Fruit fly (Drosophila melanogaster): ENCODE data around the gene CG5167.

The CG5167 gene

DNA sequence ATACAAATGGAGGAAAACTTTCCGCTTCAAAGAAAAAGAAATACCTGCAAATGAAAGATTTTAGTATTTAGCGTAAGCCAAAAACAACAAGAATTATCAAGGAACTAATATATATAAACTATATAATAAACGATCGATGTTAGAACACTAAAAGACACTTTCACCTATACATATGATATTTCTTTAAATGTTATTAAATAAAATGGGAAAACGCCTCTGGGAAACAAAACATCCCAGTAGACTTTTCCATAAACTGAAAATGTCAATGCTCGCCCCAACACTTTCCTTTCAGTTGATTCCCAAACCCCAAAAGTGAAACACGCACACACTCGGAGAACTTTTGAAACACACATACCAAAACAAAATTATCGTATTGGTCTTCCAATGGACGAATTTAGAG, 41.0 kb downstream of the CG5167 start, which contains the start of gene vrs:
vrs (plus strand) TSS at position 301 of the 400 bp plus-strand sequence.
- TF ChIP-seq tap (tag; optimal IDR thresholded peaks at IDR 0.05): no peak
- TF ChIP-seq CG31388 (GFP tag; optimal IDR thresholded peaks at IDR 0.05): no peak
- no peak for TF ChIP-seq run (tag; optimal IDR thresholded peaks at IDR 0.05)

DNA sequence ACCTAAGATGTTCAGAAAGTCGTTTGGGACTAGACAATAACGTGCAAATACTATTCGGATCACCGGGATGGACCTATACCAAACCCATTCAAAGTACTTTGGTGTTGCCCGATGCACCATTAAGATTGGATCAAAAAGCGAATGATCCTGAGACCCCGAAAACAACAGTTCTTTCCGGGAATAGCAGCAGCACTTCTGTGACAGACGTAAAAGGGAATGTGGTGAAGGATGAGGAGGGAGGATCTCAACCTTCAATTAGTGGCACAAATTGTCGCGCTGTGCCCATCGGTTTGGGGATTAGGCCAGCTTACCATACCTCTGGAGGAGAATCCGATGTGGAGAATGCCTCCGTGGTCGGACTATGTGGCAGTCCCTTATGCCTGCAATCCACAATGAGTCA, 42.0 kb downstream of the CG5167 start:
- TF ChIP-seq Ets65A (GFP tag) (peak; percentile 92), NFAT (GFP tag; IDR thresholded peaks at IDR 0.05) (no peak)

DNA sequence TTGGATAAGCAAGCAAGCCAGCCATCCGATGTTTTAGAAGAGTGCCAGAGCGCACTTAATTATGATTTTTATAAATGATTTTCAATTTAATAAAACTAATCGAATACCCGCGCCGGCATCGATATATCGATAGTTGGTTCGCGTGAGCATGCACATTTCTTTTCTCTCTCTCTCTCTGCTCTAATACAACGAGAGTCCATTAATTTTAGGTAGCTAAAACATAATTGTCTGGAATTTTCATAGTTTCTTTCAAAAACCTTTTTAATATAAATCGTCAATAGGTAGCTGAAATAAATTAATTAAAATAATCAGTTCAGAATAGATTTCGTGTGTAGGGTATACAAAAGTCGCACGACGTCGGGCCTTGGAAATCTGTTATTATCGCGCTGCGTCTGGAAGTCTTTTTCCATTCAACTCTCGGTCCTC, 42.6 kb downstream of the CG5167 start, which contains the start of gene CG18549:
CG18549 (plus strand) TSS at position 408 of the 426 bp plus-strand sequence.
- TF ChIP-seq CG42726 (GFP tag; IDR thresholded peaks at IDR 0.05; ENCODE audit: partially characterized antibody) (peak; percentile 5; the same call in 1 of the 2 replicates), sd (tag; optimal IDR thresholded peaks at IDR 0.05) (peak; percentile 98), CG17186 (GFP tag; optimal IDR thresholded peaks at IDR 0.05) (peak; percentile 96), CG3726 (GFP tag; IDR thresholded peaks at IDR 0.05) (peak; percentile 100), gem (tag; optimal IDR thresholded peaks at IDR 0.05) (peak; percentile 100), CG12391 (tag; optimal IDR thresholded peaks at IDR 0.05) (peak; percentile 100), chn (GFP tag; optimal IDR thresholded peaks at IDR 0.05) (peak; percentile 100), Drgx (GFP tag; IDR thresholded peaks at IDR 0.05) (peak; percentile 100), Hr78 (GFP tag; optimal IDR thresholded peaks at IDR 0.05) (peak in 1 of 2 experiments; percentile 99), CG1832 (GFP tag; optimal IDR thresholded peaks at IDR 0.05) (no peak), klu (GFP tag; IDR thresholded peaks at IDR 0.05) (peak; percentile 99), sc (optimal IDR thresholded peaks at IDR 0.05) (no peak), sc (GFP tag; optimal IDR thresholded peaks at IDR 0.05) (peak; percentile 100), CG10431 (GFP tag; optimal IDR thresholded peaks at IDR 0.05) (peak; percentile 99), CG4730 (GFP tag; IDR thresholded peaks at IDR 0.05) (peak; percentile 100), pita (GFP tag; optimal IDR thresholded peaks at IDR 0.05) (no peak), CG6791 (GFP tag; IDR thresholded peaks at IDR 0.05; ENCODE audit: partially characterized antibody) (peak; percentile 81), D (optimal IDR thresholded peaks at IDR 0.05) (no peak), D (GFP tag; optimal IDR thresholded peaks at IDR 0.05) (peak; percentile 100), run (tag; optimal IDR thresholded peaks at IDR 0.05) (peak; percentile 100), da (GFP tag; optimal IDR thresholded peaks at IDR 0.05) (peak; percentile 97), bigmax (GFP tag; optimal IDR thresholded peaks at IDR 0.05) (peak; percentile 88), CG9817 (tag; optimal IDR thresholded peaks at IDR 0.05) (peak; percentile 100), CG11723 (GFP tag; optimal IDR thresholded peaks at IDR 0.05) (peak; percentile 99), Opbp (GFP tag; IDR thresholded peaks at IDR 0.05; ENCODE audit: partially characterized antibody) (peak; percentile 82), Dfd (GFP tag; optimal IDR thresholded peaks at IDR 0.05) (no peak), chm (GFP tag; IDR thresholded peaks at IDR 0.05) (peak; percentile 100), ind (GFP tag; optimal IDR thresholded peaks at IDR 0.05) (peak; percentile 99), CG17568 (GFP tag; optimal IDR thresholded peaks at IDR 0.05) (peak; percentile 100), ash1 (GFP tag; optimal IDR thresholded peaks at IDR 0.05) (peak; percentile 98), dimm (GFP tag; IDR thresholded peaks at IDR 0.05) (peak; percentile 99), CG9876 (GFP tag; optimal IDR thresholded peaks at IDR 0.05) (peak; percentile 96), Rfx (GFP tag; IDR thresholded peaks at IDR 0.05) (peak; percentile 100), slbo (GFP tag; IDR thresholded peaks at IDR 0.05) (peak; percentile 100), CG3838 (GFP tag; optimal IDR thresholded peaks at IDR 0.05) (peak; percentile 99), fd96Cb (tag; optimal IDR thresholded peaks at IDR 0.05) (peak; percentile 100), dm (GFP tag; optimal IDR thresholded peaks at IDR 0.05) (peak; percentile 98), CG7271 (tag; optimal IDR thresholded peaks at IDR 0.05) (peak; percentile 99), gcm (GFP tag; optimal IDR thresholded peaks at IDR 0.05) (peak; percentile 100), Bgb (GFP tag; IDR thresholded peaks at IDR 0.05; ENCODE audit: partially characterized antibody) (peak; percentile 82), sna (GFP tag; IDR thresholded peaks at IDR 0.05; ENCODE audit: partially characterized antibody) (peak; percentile 85), CG5180 (GFP tag; optimal IDR thresholded peaks at IDR 0.05) (peak; percentile 95), Nf-YB (GFP tag; optimal IDR thresholded peaks at IDR 0.05) (peak; percentile 93)

All from whole organism, embryonic.